Worm (Caenorhabditis elegans): ENCODE measurements around the gene F59A2.5.

- no peak for TF ChIP-seq unc-42 (tag; optimal IDR thresholded peaks at IDR 0.05)
- TF ChIP-seq ama-1 (optimal IDR thresholded peaks at IDR 0.05): no peak
- no peak for TF ChIP-seq C08G9.2 (tag; optimal IDR thresholded peaks at IDR 0.05)
- TF ChIP-seq pha-4 (tag; optimal IDR thresholded peaks at IDR 0.05): no peak
- TF ChIP-seq fkh-10 (GFP tag; optimal IDR thresholded peaks at IDR 0.05): no peak
- TF ChIP-seq ceh-22 (tag; optimal IDR thresholded peaks at IDR 0.05): no peak
- TF ChIP-seq lin-11 (tag; optimal IDR thresholded peaks at IDR 0.05): no peak
- no peak for TF ChIP-seq pag-3 (tag; optimal IDR thresholded peaks at IDR 0.05; ENCODE audit: borderline replicate concordance)
- no peak for TF ChIP-seq npax-4 (tag; optimal IDR thresholded peaks at IDR 0.05)
Observed at ce11 chrIII:3400444-3400843, 4.2 kb upstream of the F59A2.5 start.
